Worm (Caenorhabditis elegans) whole organism, mixed stage, embryonic: ENCODE measurements around the gene cdr-3.

Experiments
- elt-3 ChIP-seq: fragments of 150-350 bp; optimal IDR thresholded peaks from 2 replicates; lab custom pipeline; 2014; ENCODE audit warnings: missing biosample characterization, missing genetic modification characterization
- unc-62 ChIP-seq: fragments of 150-350 bp; optimal IDR thresholded peaks from 2 replicates; lab custom pipeline; 2014; ENCODE audit warnings: missing biosample characterization, missing genetic modification reagents, missing genetic modification characterization
- ztf-11 ChIP-seq: fragments of 150-350 bp; optimal IDR thresholded peaks from 2 replicates; lab custom pipeline; 2014; ENCODE audit warnings: missing biosample characterization, missing genetic modification characterization

DNA sequence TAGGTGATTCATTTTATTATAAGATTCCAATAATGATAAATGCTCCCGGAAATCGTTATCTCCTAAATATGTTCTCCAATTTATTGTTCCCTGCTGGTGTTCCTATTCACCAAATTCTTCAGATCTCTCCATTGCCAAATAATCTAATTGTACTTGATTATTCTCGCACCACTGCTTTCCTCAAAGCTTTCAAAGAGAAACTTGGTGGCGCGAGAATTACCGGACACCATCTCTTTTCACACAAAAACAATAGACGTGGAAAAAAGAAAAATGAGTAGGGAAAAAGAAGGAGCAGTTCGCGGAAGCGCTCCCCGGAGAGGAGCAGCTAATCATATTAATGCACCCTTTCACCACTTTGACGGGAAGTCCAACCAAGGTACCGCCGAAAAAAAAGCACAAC, 4.2 kb upstream of the cdr-3 start:
- TF ChIP-seq ztf-11 (tag; lab: Kevin White, UChicago) (no peak), unc-62 (no peak), elt-3 (tag; lab: Kevin White, UChicago) (no peak)
